Fruit fly (Drosophila melanogaster): Measurements from ENCODE around the gene prage.

The prage gene

dm6 chrX:1832699-1833098 is 59.2 kb downstream of the prage start:
- TF ChIP-seq svp (GFP tag): peak; percentile 81
- 0 out of 3 replicates have a peak, but pooled peaks have one; percentile 10 for TF ChIP-seq eg (GFP tag; IDR thresholded peaks at IDR 0.05)
- TF ChIP-seq Blimp-1 (GFP tag; optimal IDR thresholded peaks at IDR 0.05): no peak
- TF ChIP-seq Eip78C (GFP tag): peak; percentile 55
- peak; percentile 4 for TF ChIP-seq vri (GFP tag; optimal IDR thresholded peaks at IDR 0.05)

- TF ChIP-seq Ets21C (GFP tag; optimal IDR thresholded peaks at IDR 0.05): no peak
- peak; percentile 4 for TF ChIP-seq svp (GFP tag)
- TF ChIP-seq Blimp-1 (GFP tag; optimal IDR thresholded peaks at IDR 0.05): peak; percentile 71
Observed at dm6 chrX:1834702-1835376, 61.3 kb downstream of the prage start.

- TF ChIP-seq CG16779 (tag; optimal IDR thresholded peaks at IDR 0.05) (peak; percentile 59), spab (GFP tag; optimal IDR thresholded peaks at IDR 0.05) (peak; percentile 78), CG31627 (GFP tag; optimal IDR thresholded peaks at IDR 0.05) (peak; percentile 88), Ets21C (GFP tag; optimal IDR thresholded peaks at IDR 0.05) (peak; percentile 82), CG3032 (tag; optimal IDR thresholded peaks at IDR 0.05) (peak; percentile 83), vri (GFP tag; optimal IDR thresholded peaks at IDR 0.05) (peak; percentile 65), net (GFP tag; optimal IDR thresholded peaks at IDR 0.05) (peak; percentile 78), CG11902 (GFP tag; optimal IDR thresholded peaks at IDR 0.05) (peak; percentile 80), salr (GFP tag; optimal IDR thresholded peaks at IDR 0.05) (peak; percentile 56 to 72), ss (GFP tag; optimal IDR thresholded peaks at IDR 0.05) (peak; percentile 86 to 88), Eip93F (GFP tag; optimal IDR thresholded peaks at IDR 0.05) (peak; percentile 55), Met (GFP tag; optimal IDR thresholded peaks at IDR 0.05) (peak; percentile 88), CG32006 (GFP tag; optimal IDR thresholded peaks at IDR 0.05) (peak; percentile 71), achi (GFP tag; optimal IDR thresholded peaks at IDR 0.05) (peak; percentile 83), CG6792 (GFP tag; optimal IDR thresholded peaks at IDR 0.05) (peak; percentile 91), CG7368 (GFP tag; optimal IDR thresholded peaks at IDR 0.05) (peak; percentile 89), Smox (GFP tag; optimal IDR thresholded peaks at IDR 0.05) (peak; percentile 83), CG10669 (GFP tag; optimal IDR thresholded peaks at IDR 0.05) (peak; percentile 88), Hr4 (GFP tag; optimal IDR thresholded peaks at IDR 0.05) (peak; percentile 55), Sox102F (GFP tag; optimal IDR thresholded peaks at IDR 0.05) (peak; percentile 88), CG6276 (GFP tag; optimal IDR thresholded peaks at IDR 0.05) (peak; percentile 42), Ets96B (tag; optimal IDR thresholded peaks at IDR 0.05) (peak; percentile 85), CG4318 (GFP tag; optimal IDR thresholded peaks at IDR 0.05) (peak; percentile 36), CG6808 (GFP tag; optimal IDR thresholded peaks at IDR 0.05) (peak; percentile 79), Hr39 (GFP tag; optimal IDR thresholded peaks at IDR 0.05) (peak; percentile 90), CG9139 (GFP tag; optimal IDR thresholded peaks at IDR 0.05) (peak; percentile 86), CG10631 (GFP tag; optimal IDR thresholded peaks at IDR 0.05) (peak; percentile 85), CG34406 (GFP tag; optimal IDR thresholded peaks at IDR 0.05) (peak; percentile 82), Hr38 (GFP tag; optimal IDR thresholded peaks at IDR 0.05) (no peak), fkh (GFP tag; optimal IDR thresholded peaks at IDR 0.05) (no peak), OdsH (GFP tag; optimal IDR thresholded peaks at IDR 0.05) (peak; percentile 80), Sox15 (GFP tag; optimal IDR thresholded peaks at IDR 0.05) (peak; percentile 81), cyc (GFP tag; optimal IDR thresholded peaks at IDR 0.05) (peak; percentile 87), Eip78C (GFP tag) (peak; percentile 97), Blimp-1 (GFP tag; optimal IDR thresholded peaks at IDR 0.05) (peak; percentile 63), Sox14 (GFP tag; optimal IDR thresholded peaks at IDR 0.05) (peak; percentile 93), Gug (GFP tag; IDR thresholded peaks at IDR 0.05) (peak; percentile 43; the same call in 1 of the 2 replicates), dsx (GFP tag; optimal IDR thresholded peaks at IDR 0.05; ENCODE audit: poor library complexity, severe bottlenecking) (peak; percentile 85), CG11762 (GFP tag; optimal IDR thresholded peaks at IDR 0.05; ENCODE audit: insufficient read depth) (peak; percentile 76), pdm3 (GFP tag; optimal IDR thresholded peaks at IDR 0.05) (peak; percentile 86), CG8119 (GFP tag; IDR thresholded peaks at IDR 0.05) (peak; percentile 62), Eip75B (GFP tag; optimal IDR thresholded peaks at IDR 0.05) (peak; percentile 90), CG3919 (GFP tag; optimal IDR thresholded peaks at IDR 0.05) (peak; percentile 87), dac (GFP tag; optimal IDR thresholded peaks at IDR 0.05) (peak; percentile 40)
Observed at dm6 chrX:1840520-1840919, 67.0 kb downstream of the prage start.
